Worm (Caenorhabditis elegans): Measurements from ENCODE around the gene D2023.4.

Gene D2023.4

DNA sequence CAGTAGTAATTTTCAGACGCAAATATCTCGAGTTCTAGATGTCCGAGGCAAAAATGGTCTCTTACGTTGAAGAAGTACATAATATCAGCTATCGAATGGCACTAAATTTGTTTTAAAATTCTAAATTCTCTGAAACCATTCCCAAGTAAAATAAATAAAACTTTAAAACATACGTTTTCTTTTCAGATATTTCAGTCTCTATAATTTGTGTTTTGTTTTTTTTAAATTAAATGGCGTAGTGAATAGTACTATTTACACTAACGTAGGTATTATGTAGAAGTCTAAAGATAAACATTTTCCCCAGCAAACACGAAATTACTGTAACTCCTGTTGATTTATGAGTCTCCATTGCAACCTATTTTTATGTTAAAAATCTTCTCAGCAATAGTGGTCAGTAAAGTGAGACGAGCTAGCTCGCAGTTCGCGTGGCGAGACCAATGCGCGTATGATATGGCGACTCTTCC, 8.3 kb downstream of the D2023.4 start (continued):
- TF ChIP-seq ztf-3 (GFP tag; optimal IDR thresholded peaks at IDR 0.05): no peak
- TF ChIP-seq let-607 (tag; optimal IDR thresholded peaks at IDR 0.05): no peak

DNA sequence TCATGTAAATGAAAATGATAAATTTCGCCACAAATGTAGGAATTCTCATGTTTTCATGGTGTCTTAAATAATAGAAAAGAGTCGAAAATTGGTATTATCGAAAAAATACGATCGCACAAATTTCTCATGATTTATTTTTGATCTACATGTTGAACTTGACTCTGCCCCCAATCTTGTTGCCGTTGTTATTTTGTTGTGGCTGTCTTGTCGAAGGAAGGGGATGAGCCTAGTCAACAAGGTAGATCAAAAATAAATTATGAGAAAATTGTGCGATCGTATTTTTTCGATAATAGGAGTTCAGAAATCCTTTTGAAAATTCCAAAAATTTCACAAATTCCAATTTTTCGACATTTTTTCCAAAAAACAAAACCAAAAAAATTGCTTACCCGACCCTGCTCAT, 10.0 kb downstream of the D2023.4 start:
- TF ChIP-seq madf-8 (GFP tag; conservative IDR thresholded peaks at IDR 0.05) (peak; percentile 62), efl-1 (GFP tag; optimal IDR thresholded peaks at IDR 0.05) (peak; percentile 21), ceh-91 (GFP tag; IDR thresholded peaks at IDR 0.05) (peak; percentile 39; the same call in 1 of the 2 replicates), nfya-2 (GFP tag; IDR thresholded peaks at IDR 0.05) (no peak), madf-6 (GFP tag; IDR thresholded peaks at IDR 0.05) (peak; percentile 82), egl-44 (GFP tag; IDR thresholded peaks at IDR 0.05) (no peak), lin-54 (GFP tag; optimal IDR thresholded peaks at IDR 0.05) (no peak), egrh-3 (GFP tag; IDR thresholded peaks at IDR 0.05) (peak; percentile 22; the same call in 1 of the 2 replicates)

DNA sequence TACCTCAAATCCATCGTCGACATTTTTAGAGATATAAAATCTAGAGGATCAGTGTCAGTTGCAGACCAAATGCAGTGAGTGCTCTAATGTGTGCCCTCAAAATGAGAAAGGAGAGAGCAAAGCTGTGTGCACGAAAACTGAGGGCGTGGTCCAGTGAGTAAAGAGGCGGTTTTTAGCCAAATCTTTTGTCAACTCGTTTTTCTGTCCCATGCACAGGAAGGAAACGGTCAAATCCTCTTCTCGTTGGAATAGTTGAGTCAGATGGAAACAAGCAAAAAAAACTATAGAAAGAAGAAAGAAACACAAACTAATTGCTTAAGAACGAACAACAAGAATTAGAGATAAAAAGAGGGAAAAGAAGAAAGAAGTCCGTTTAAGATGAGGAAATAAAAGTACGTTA, 13.6 kb downstream of the D2023.4 start, which contains the start of gene D2023.3:
TSS of gene D2023.3 (minus strand) at position 101 of the 400 bp plus-strand sequence.
- TF ChIP-seq lag-1 (GFP tag; IDR thresholded peaks at IDR 0.05) (no peak), him-1 (tag; optimal IDR thresholded peaks at IDR 0.05) (no peak), B0336.3 (GFP tag; IDR thresholded peaks at IDR 0.05) (no peak), F22D6.2 (tag; optimal IDR thresholded peaks at IDR 0.05) (no peak), hrde-1 (tag; optimal IDR thresholded peaks at IDR 0.05; ENCODE audit: borderline replicate concordance) (no peak), madf-3 (GFP tag; IDR thresholded peaks at IDR 0.05) (no peak), ceh-79 (tag; optimal IDR thresholded peaks at IDR 0.05) (no peak), attf-5 (GFP tag; optimal IDR thresholded peaks at IDR 0.05) (no peak), nfya-1 (tag; optimal IDR thresholded peaks at IDR 0.05; ENCODE audit: borderline replicate concordance, insufficient read depth) (no peak), die-1 (tag; optimal IDR thresholded peaks at IDR 0.05) (no peak), K11D2.4 (GFP tag; IDR thresholded peaks at IDR 0.05) (no peak), F23B12.7 (tag; optimal IDR thresholded peaks at IDR 0.05; ENCODE audit: insufficient read depth) (no peak), Y95B8A.8 (GFP tag; IDR thresholded peaks at IDR 0.05) (no peak), let-526 (GFP tag; IDR thresholded peaks at IDR 0.05) (no peak)

DNA sequence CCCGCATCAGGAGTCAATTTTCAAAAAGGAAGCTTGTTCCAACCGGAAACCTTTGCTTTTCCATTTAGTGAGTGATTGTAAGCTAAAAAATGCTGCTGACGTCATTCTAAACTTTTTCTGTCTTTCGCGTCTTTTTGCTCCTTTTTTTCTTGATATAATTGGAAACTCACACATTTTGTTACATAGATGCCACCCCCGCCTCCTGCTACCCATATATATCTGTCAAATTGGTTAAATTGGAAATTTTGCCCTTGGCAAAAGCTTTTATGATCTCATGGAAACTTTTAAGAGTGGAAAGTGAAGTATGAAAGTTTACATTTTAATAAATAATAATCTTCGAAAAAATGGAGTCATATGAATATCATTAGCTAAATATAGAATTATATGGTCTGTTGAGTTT, 15.6 kb downstream of the D2023.4 start:
- TF ChIP-seq die-1 (tag; optimal IDR thresholded peaks at IDR 0.05): no peak
- no peak for TF ChIP-seq bed-2 (GFP tag; IDR thresholded peaks at IDR 0.05)
- TF ChIP-seq lin-35 (GFP tag; optimal IDR thresholded peaks at IDR 0.05): no peak
- TF ChIP-seq bed-1 (GFP tag; IDR thresholded peaks at IDR 0.05): no peak
- no peak for TF ChIP-seq C17E4.6 (GFP tag; IDR thresholded peaks at IDR 0.05)
- no peak for TF ChIP-seq xnd-1 (tag; optimal IDR thresholded peaks at IDR 0.05)
- no peak for TF ChIP-seq lsy-27 (tag; optimal IDR thresholded peaks at IDR 0.05; ENCODE audit: borderline replicate concordance, insufficient read depth)
- no peak for TF ChIP-seq Y79H2A.3 (GFP tag; conservative IDR thresholded peaks at IDR 0.05)
- TF ChIP-seq repo-1 (tag; optimal IDR thresholded peaks at IDR 0.05): no peak
- TF ChIP-seq tbx-9 (tag; optimal IDR thresholded peaks at IDR 0.05; ENCODE audit: borderline replicate concordance): no peak
- no peak for TF ChIP-seq akir-1 (GFP tag; optimal IDR thresholded peaks at IDR 0.05)
- no peak for TF ChIP-seq aptf-3 (GFP tag; IDR thresholded peaks at IDR 0.05)
- no peak for TF ChIP-seq snpc-1.3 (tag; optimal IDR thresholded peaks at IDR 0.05; ENCODE audit: insufficient read depth)
- no peak for TF ChIP-seq F23B12.7 (tag; optimal IDR thresholded peaks at IDR 0.05; ENCODE audit: insufficient read depth)
- no peak for TF ChIP-seq attf-5 (GFP tag; optimal IDR thresholded peaks at IDR 0.05)

Data from whole organism, young adult.